Fruit fly (Drosophila melanogaster): Measurements from ENCODE around the gene CG34404.
A peak's percentile ranks its signal among the peaks of the same experiment; 100 is the strongest.

The CG34404 gene

dm6 chr3R:15340052-15340732, 27.3 kb downstream of the CG34404 start, which contains the start of gene SerRS-m (continued):
- no peak for TF ChIP-seq grn (GFP tag; optimal IDR thresholded peaks at IDR 0.05)
- no peak for TF ChIP-seq dati (GFP tag; IDR thresholded peaks at IDR 0.05)
- TF ChIP-seq prd (optimal IDR thresholded peaks at IDR 0.05), result no peak
- peak; percentile 21; the same call in 1 of the 3 replicates for TF ChIP-seq prd (GFP tag; IDR thresholded peaks at IDR 0.05)
- TF ChIP-seq CTCF (GFP tag; optimal IDR thresholded peaks at IDR 0.05), result no peak
- TF ChIP-seq CG17912 (GFP tag; optimal IDR thresholded peaks at IDR 0.05), result no peak
- TF ChIP-seq CG34224 (GFP tag; IDR thresholded peaks at IDR 0.05; ENCODE audit: partially characterized antibody), result no peak
- TF ChIP-seq NC2α (GFP tag; optimal IDR thresholded peaks at IDR 0.05), result no peak
- TF ChIP-seq CG11398 (GFP tag; optimal IDR thresholded peaks at IDR 0.05), result no peak
- TF ChIP-seq sob (GFP tag; IDR thresholded peaks at IDR 0.05), result no peak
- no peak for TF ChIP-seq croc (GFP tag; conservative IDR thresholded peaks at IDR 0.05)
- no peak for TF ChIP-seq CG1832 (GFP tag; optimal IDR thresholded peaks at IDR 0.05)
- TF ChIP-seq odd (GFP tag; optimal IDR thresholded peaks at IDR 0.05), result no peak
- TF ChIP-seq E2f2 (GFP tag; IDR thresholded peaks at IDR 0.05), result peak; percentile 35
- no peak for TF ChIP-seq CG18599 (GFP tag; optimal IDR thresholded peaks at IDR 0.05)
- TF ChIP-seq disco-r (GFP tag; optimal IDR thresholded peaks at IDR 0.05), result no peak
- no peak for TF ChIP-seq CG12299 (tag; optimal IDR thresholded peaks at IDR 0.05)
- TF ChIP-seq CG11695 (GFP tag; IDR thresholded peaks at IDR 0.05), result no peak
- TF ChIP-seq Oli (tag; optimal IDR thresholded peaks at IDR 0.05), result peak; percentile 13
- TF ChIP-seq CG31224 (GFP tag; IDR thresholded peaks at IDR 0.05), result no peak
- no peak for TF ChIP-seq Atf3 (GFP tag; optimal IDR thresholded peaks at IDR 0.05)
- no peak for TF ChIP-seq gcm2 (GFP tag; optimal IDR thresholded peaks at IDR 0.05)
- TF ChIP-seq Rfx (GFP tag; IDR thresholded peaks at IDR 0.05), result no peak
- no peak for TF ChIP-seq CG13296 (GFP tag; optimal IDR thresholded peaks at IDR 0.05)
- no peak for TF ChIP-seq Sox102F (GFP tag; optimal IDR thresholded peaks at IDR 0.05)
- TF ChIP-seq jumu (GFP tag; optimal IDR thresholded peaks at IDR 0.05), result no peak
- TF ChIP-seq org-1 (GFP tag; optimal IDR thresholded peaks at IDR 0.05), result no peak
- no peak for TF ChIP-seq CG17361 (GFP tag; IDR thresholded peaks at IDR 0.05)
- peak; percentile 15 for TF ChIP-seq CG17829 (tag; optimal IDR thresholded peaks at IDR 0.05)
- no peak for TF ChIP-seq YL-1 (GFP tag; optimal IDR thresholded peaks at IDR 0.05)
- no peak for TF ChIP-seq CG11696 (GFP tag; IDR thresholded peaks at IDR 0.05)
- TF ChIP-seq CG15011 (GFP tag; optimal IDR thresholded peaks at IDR 0.05), result no peak
- TF ChIP-seq ERR (GFP tag; optimal IDR thresholded peaks at IDR 0.05), result no peak
- no peak for TF ChIP-seq Usf (GFP tag; optimal IDR thresholded peaks at IDR 0.05)
- no peak for TF ChIP-seq lmd (GFP tag; IDR thresholded peaks at IDR 0.05)
- no peak for TF ChIP-seq knrl (GFP tag; IDR thresholded peaks at IDR 0.05; ENCODE audit: partially characterized antibody)
- TF ChIP-seq Dp (GFP tag; optimal IDR thresholded peaks at IDR 0.05), result peak; percentile 25
- no peak for TF ChIP-seq trh (GFP tag; optimal IDR thresholded peaks at IDR 0.05)
- TF ChIP-seq Hmx (GFP tag; optimal IDR thresholded peaks at IDR 0.05), result no peak
- TF ChIP-seq ash1 (GFP tag; optimal IDR thresholded peaks at IDR 0.05), result no peak
- TF ChIP-seq CG10267 (tag; optimal IDR thresholded peaks at IDR 0.05), result peak; percentile 17
- no peak for TF ChIP-seq pfk (GFP tag; optimal IDR thresholded peaks at IDR 0.05)
- TF ChIP-seq luna (GFP tag; optimal IDR thresholded peaks at IDR 0.05), result no peak
- TF ChIP-seq GATAe (GFP tag; conservative IDR thresholded peaks at IDR 0.05), result no peak
- TF ChIP-seq vvl (GFP tag; IDR thresholded peaks at IDR 0.05), result no peak
- no peak for TF ChIP-seq CG10462 (GFP tag; optimal IDR thresholded peaks at IDR 0.05)
- TF ChIP-seq CG14860 (GFP tag; IDR thresholded peaks at IDR 0.05; ENCODE audit: partially characterized antibody), result no peak
- TF ChIP-seq Mrtf (GFP tag; IDR thresholded peaks at IDR 0.05), result no peak
- TF ChIP-seq oc (tag; optimal IDR thresholded peaks at IDR 0.05), result no peak
- no peak for TF ChIP-seq Fer3 (tag; optimal IDR thresholded peaks at IDR 0.05)
- TF ChIP-seq BEAF-32 (GFP tag; optimal IDR thresholded peaks at IDR 0.05), result no peak
- TF ChIP-seq pum (GFP tag; optimal IDR thresholded peaks at IDR 0.05), result no peak
